Worm (Caenorhabditis elegans): ENCODE measurements around the gene F43D2.6.

F43D2.6 gene

DNA sequence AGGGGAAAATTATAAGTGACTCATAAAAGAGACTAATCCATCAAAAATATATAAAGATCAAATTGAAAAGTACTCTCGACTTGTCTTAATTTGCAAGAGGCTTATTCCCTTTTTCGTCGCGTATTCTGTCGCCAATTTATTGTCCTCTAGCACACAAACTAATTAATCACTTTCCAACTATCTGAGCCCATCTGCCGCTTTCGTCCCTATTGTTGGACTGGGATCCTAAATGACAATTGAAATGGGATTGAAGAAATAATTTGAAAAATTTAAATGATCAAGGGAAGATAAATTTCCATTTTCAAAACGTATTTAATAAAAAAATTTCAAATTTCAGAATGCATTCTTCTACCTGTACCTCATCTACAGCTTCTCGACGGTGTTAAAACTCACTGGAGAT lies 15.7 kb upstream of the F43D2.6 start (continued):
- no peak for TF ChIP-seq egrh-3 (GFP tag; IDR thresholded peaks at IDR 0.05)

DNA sequence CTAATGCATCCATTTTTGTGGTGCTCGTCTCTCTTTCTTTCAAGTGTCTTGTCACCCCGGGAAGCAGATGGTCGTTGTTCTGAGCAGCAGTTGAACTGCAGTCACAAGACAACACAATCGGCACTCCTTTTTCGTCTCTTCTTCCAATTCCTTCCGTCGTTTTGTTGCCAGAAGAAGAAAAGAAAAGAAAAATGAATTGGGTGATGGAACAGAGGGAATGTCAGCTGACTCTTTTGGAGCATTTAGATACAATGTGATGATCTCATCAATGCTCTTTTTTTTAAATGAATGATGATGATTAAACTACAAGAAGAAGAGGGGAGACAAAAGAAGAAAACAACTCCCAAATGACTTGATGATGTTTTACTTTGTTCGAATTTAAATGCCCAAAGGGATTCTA lies 14.9 kb upstream of the F43D2.6 start:
- TF ChIP-seq tlf-1 (GFP tag; optimal IDR thresholded peaks at IDR 0.05) (no peak), cebp-1 (GFP tag; IDR thresholded peaks at IDR 0.05) (no peak), cebp-1 (tag; optimal IDR thresholded peaks at IDR 0.05) (peak; percentile 19), fkh-3 (tag; optimal IDR thresholded peaks at IDR 0.05) (no peak), K12H6.12 (tag; optimal IDR thresholded peaks at IDR 0.05) (no peak)

- no peak for TF ChIP-seq nfyb-1 (GFP tag; IDR thresholded peaks at IDR 0.05)
- TF ChIP-seq B0035.1 (tag; optimal IDR thresholded peaks at IDR 0.05), result no peak
- no peak for TF ChIP-seq bed-2 (GFP tag; IDR thresholded peaks at IDR 0.05)
- TF ChIP-seq lsy-27 (tag; optimal IDR thresholded peaks at IDR 0.05; ENCODE audit: borderline replicate concordance, insufficient read depth), result no peak
- TF ChIP-seq lag-1 (GFP tag; IDR thresholded peaks at IDR 0.05), result no peak
- TF ChIP-seq F39B2.1 (GFP tag; IDR thresholded peaks at IDR 0.05), result no peak
- TF ChIP-seq F52B5.7 (tag; optimal IDR thresholded peaks at IDR 0.05), result no peak
- TF ChIP-seq aptf-2 (GFP tag; conservative IDR thresholded peaks at IDR 0.05), result no peak
- no peak for TF ChIP-seq ztf-22 (GFP tag; optimal IDR thresholded peaks at IDR 0.05)
- no peak for TF ChIP-seq T26A5.8 (tag; optimal IDR thresholded peaks at IDR 0.05)
- no peak for TF ChIP-seq F49E8.2 (tag; optimal IDR thresholded peaks at IDR 0.05; ENCODE audit: insufficient read depth)
- TF ChIP-seq nhr-80 (tag; optimal IDR thresholded peaks at IDR 0.05), result no peak
- no peak for TF ChIP-seq let-607 (tag; optimal IDR thresholded peaks at IDR 0.05)
- no peak for TF ChIP-seq F57C9.4 (tag; optimal IDR thresholded peaks at IDR 0.05)
- no peak for TF ChIP-seq snpc-1.3 (tag; optimal IDR thresholded peaks at IDR 0.05; ENCODE audit: insufficient read depth)
- no peak for TF ChIP-seq B0261.1 (tag; optimal IDR thresholded peaks at IDR 0.05)
- TF ChIP-seq fkh-3 (tag; optimal IDR thresholded peaks at IDR 0.05), result no peak
- TF ChIP-seq egl-18 (GFP tag; IDR thresholded peaks at IDR 0.05), result no peak
- TF ChIP-seq bed-1 (GFP tag; IDR thresholded peaks at IDR 0.05), result no peak
- no peak for TF ChIP-seq T07F8.4 (tag; optimal IDR thresholded peaks at IDR 0.05)
Observed at ce11 chrV:14648825-14649224, 13.8 kb upstream of the F43D2.6 start.

DNA sequence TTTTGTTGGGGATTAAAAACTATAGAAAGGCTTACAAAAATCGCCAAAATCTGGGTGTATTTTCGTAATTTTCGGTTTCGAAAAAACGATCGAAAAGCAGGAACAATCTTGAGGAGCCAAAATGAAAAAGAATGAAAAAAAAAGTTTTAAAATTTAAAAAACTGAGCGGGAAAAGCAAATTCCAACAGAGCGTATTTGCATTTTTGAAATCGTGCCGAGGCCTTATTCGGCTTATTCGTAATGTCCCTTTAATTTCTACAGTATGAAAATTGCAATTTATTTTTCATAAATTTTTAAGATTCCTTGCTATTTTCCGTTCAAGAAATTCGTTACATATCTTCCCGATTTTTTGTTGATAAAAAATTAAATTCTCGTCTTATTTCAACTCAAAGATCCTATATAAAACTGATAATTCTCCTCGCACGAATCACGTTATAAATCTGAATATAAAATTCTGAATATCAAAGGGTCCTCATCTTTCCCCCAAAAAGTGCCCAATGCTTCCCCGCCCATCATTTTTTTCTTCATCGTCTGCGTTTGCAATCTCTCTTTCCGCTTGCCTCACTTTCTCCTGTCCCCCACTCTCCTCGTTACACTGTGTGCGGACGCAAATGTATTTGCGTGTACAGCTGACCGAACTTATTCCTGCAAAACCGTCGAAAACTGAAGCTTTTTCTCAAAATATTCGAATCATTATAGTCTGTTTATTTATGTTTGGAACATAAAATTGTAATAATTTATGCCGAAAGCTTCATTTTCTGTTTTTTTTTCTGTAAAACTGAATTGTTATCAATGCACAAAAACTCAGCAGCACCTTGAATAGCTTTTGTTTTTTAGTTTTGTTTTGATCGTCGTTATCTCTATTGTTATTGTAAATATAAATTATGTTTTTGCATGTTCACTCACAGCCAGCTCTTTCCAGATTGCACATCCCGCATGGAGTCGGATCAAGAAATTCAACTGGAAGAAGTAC lies 11.1 kb upstream of the F43D2.6 start, which contains the start of the genes rfc-1 and pmp-3:
Gene rfc-1 (minus strand): TSS at position 163 of the 973 bp plus-strand sequence.
Gene pmp-3 (plus strand): TSS at position 923 of the 973 bp plus-strand sequence.
- no peak for TF ChIP-seq akir-1 (GFP tag; optimal IDR thresholded peaks at IDR 0.05)
- TF ChIP-seq madf-8 (GFP tag; conservative IDR thresholded peaks at IDR 0.05), result peak; percentile 78
- TF ChIP-seq madf-6 (GFP tag; IDR thresholded peaks at IDR 0.05), result peak; percentile 88
- TF ChIP-seq nhr-90 (tag; optimal IDR thresholded peaks at IDR 0.05), result no peak
- no peak for TF ChIP-seq somi-1 (GFP tag; optimal IDR thresholded peaks at IDR 0.05)
- TF ChIP-seq nhr-120 (GFP tag; IDR thresholded peaks at IDR 0.05), result no peak
- TF ChIP-seq snpc-4 (GFP tag; optimal IDR thresholded peaks at IDR 0.05), result no peak
- TF ChIP-seq snpc-4 (tag; optimal IDR thresholded peaks at IDR 0.05), result peak in 3 of 4 experiments; percentile 41 to 59 (median 44)
- TF ChIP-seq mcd-1 (GFP tag; IDR thresholded peaks at IDR 0.05), result peak; percentile 81
- no peak for TF ChIP-seq mel-28 (tag; optimal IDR thresholded peaks at IDR 0.05; ENCODE audit: borderline replicate concordance)
- TF ChIP-seq F23B12.7 (tag; optimal IDR thresholded peaks at IDR 0.05; ENCODE audit: insufficient read depth), result peak; percentile 61
- TF ChIP-seq snpc-1.1 (tag; optimal IDR thresholded peaks at IDR 0.05; ENCODE audit: insufficient read depth), result peak; percentile 56
- TF ChIP-seq snpc-1.3 (tag; optimal IDR thresholded peaks at IDR 0.05; ENCODE audit: insufficient read depth), result peak; percentile 58
- TF ChIP-seq lin-54 (GFP tag; optimal IDR thresholded peaks at IDR 0.05), result peak; percentile 75
- peak; percentile 23; the same call in 1 of the 2 replicates for TF ChIP-seq dox-1 (GFP tag; IDR thresholded peaks at IDR 0.05)
- TF ChIP-seq hsf-1 (GFP tag; IDR thresholded peaks at IDR 0.05), result 0 out of 2 replicates have a peak, but pooled peaks have one; percentile 33
- TF ChIP-seq xnd-1 (tag; optimal IDR thresholded peaks at IDR 0.05), result peak; percentile 66
- TF ChIP-seq F49E8.2 (tag; optimal IDR thresholded peaks at IDR 0.05; ENCODE audit: insufficient read depth), result peak; percentile 69
- TF ChIP-seq ceh-40 (GFP tag; IDR thresholded peaks at IDR 0.05), result no peak

All from whole organism, young adult.